Fruit fly (Drosophila melanogaster): ENCODE measurements around the gene CG15160.

dm6 chr2L:18556384-18556783 is 34.3 kb upstream of the CG15160 start:
- TF ChIP-seq CG17806 (tag; optimal IDR thresholded peaks at IDR 0.05) (no peak), CG8159 (tag; optimal IDR thresholded peaks at IDR 0.05) (no peak), CG15710 (tag; optimal IDR thresholded peaks at IDR 0.05) (no peak)

All from whole organism, pupa.